Worm (Caenorhabditis elegans): ENCODE measurements around the gene sms-5.
"Not testable (repeated sequence)": the region's sequence is repeated elsewhere in the genome, so short reads cannot be mapped to it uniquely, and the experiment has no call there.

sms-5 gene

ce11 chrII:495124-495523, at the start of gene sms-5:
TSS of gene sms-5 (plus strand) at chrII:495424.
- TF ChIP-seq flt-1 (GFP tag; IDR thresholded peaks at IDR 0.05) (no peak), ztf-29 (GFP tag; IDR thresholded peaks at IDR 0.05) (no peak), cog-1 (tag; optimal IDR thresholded peaks at IDR 0.05) (no peak), med-1 (GFP tag; optimal IDR thresholded peaks at IDR 0.05; ENCODE audit: insufficient read depth) (no peak), T22C8.4 (GFP tag; IDR thresholded peaks at IDR 0.05) (no peak), ztf-23 (GFP tag; IDR thresholded peaks at IDR 0.05) (no peak), tab-1 (GFP tag; IDR thresholded peaks at IDR 0.05) (no peak), ref-1 (GFP tag; conservative IDR thresholded peaks at IDR 0.05) (no peak), klf-2 (GFP tag; conservative IDR thresholded peaks at IDR 0.05) (no peak)

DNA sequence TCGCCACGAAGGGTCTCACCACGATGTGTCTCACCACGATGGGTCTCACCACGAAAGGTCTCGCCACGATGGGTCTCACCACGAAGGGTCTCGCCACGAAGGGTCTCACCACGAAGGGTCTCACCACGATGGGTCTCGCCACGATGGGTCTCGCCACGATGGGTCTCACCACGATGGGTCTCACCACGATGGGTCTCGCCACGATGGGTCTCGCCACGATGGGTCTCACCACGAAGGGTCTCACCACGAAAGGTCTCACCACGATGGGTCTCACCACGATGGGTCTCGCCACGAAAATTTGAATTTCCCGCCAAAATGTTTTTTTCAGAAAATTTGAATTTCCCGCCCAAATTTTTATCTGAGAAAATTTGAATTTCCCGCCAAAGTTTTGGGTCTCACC, 43.1 kb upstream of the sms-5 start:
- 0 out of 2 replicates have a peak, but pooled peaks have one; percentile 33 for TF ChIP-seq flt-1 (GFP tag; IDR thresholded peaks at IDR 0.05)

- not testable (repeated sequence) for TF ChIP-seq cog-1 (tag; optimal IDR thresholded peaks at IDR 0.05); med-1 (GFP tag; optimal IDR thresholded peaks at IDR 0.05; ENCODE audit: insufficient read depth); klf-2 (GFP tag; conservative IDR thresholded peaks at IDR 0.05)
These were observed 40.6 kb upstream of the sms-5 start, which contains the start of gene W10D9.1 for ce11 chrII:454646-455045. TSS of gene W10D9.1 (plus strand) at chrII:454946.

DNA sequence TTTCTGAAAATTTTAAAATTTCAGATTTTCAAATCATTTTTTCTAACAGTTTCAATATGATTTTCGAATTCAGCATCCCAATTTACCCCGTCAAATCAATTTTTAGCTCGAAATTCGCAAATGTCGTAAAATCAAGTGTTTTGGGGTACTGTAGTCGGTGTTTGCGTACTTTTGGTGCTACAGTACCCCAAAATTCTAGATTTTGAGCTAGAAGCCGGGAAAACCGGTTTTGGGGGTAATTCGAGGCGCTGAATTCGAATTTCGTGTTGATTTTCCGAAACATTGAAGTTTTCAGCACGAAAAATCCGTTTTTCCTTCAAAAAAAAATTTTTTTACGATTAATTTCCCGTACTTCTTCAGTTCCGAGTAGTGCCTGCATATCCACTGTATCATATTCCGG, 38.9 kb upstream of the sms-5 start:
- TF ChIP-seq ztf-29 (GFP tag; IDR thresholded peaks at IDR 0.05) (no peak), ref-1 (GFP tag; conservative IDR thresholded peaks at IDR 0.05) (no peak), klf-2 (GFP tag; conservative IDR thresholded peaks at IDR 0.05) (no peak), T22C8.4 (GFP tag; IDR thresholded peaks at IDR 0.05) (no peak)

- TF ChIP-seq T22C8.4 (GFP tag; IDR thresholded peaks at IDR 0.05) (0 out of 2 replicates have a peak, but pooled peaks have one; percentile 9), flt-1 (GFP tag; IDR thresholded peaks at IDR 0.05) (no peak), ref-1 (GFP tag; conservative IDR thresholded peaks at IDR 0.05) (no peak), tab-1 (GFP tag; IDR thresholded peaks at IDR 0.05) (no peak)
These were observed 37.4 kb upstream of the sms-5 start, which contains the start of gene gvd-1 for ce11 chrII:457790-458189. TSS of gene gvd-1 (minus strand) at chrII:457890.

DNA sequence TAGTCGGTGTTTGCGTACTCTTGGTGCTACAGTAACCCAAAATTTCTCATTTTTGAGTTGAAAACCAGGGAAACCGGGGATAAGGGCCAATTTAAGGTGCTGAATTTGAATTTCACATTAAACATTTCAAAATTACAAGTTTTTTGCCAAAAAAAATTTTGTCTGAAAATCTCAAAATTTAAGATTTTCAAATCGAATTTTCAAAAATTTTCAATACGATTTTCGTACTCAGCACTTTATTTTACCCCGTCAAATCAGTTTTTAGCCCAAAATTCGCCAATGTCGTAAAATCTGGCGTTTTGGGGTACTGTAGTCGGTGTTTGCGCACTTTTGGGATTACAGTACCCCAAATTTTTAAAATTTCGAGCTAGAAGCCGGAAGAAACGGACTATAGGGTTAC, 34.4 kb upstream of the sms-5 start, which contains the start of gene W10D9.3:
W10D9.3 (minus strand) TSS at position 101 of the 400 bp plus-strand sequence.
- no peak for TF ChIP-seq cog-1 (tag; optimal IDR thresholded peaks at IDR 0.05)
- TF ChIP-seq flt-1 (GFP tag; IDR thresholded peaks at IDR 0.05) = no peak
- TF ChIP-seq tab-1 (GFP tag; IDR thresholded peaks at IDR 0.05) = no peak
- TF ChIP-seq med-1 (GFP tag; optimal IDR thresholded peaks at IDR 0.05; ENCODE audit: insufficient read depth) = no peak
- TF ChIP-seq ztf-29 (GFP tag; IDR thresholded peaks at IDR 0.05) = no peak
- TF ChIP-seq klf-2 (GFP tag; conservative IDR thresholded peaks at IDR 0.05) = no peak
- TF ChIP-seq ref-1 (GFP tag; conservative IDR thresholded peaks at IDR 0.05) = no peak
- no peak for TF ChIP-seq T22C8.4 (GFP tag; IDR thresholded peaks at IDR 0.05)
- no peak for TF ChIP-seq ztf-23 (GFP tag; IDR thresholded peaks at IDR 0.05)

- TF ChIP-seq ztf-23 (GFP tag; IDR thresholded peaks at IDR 0.05) = no peak
These were observed 33.9 kb upstream of the sms-5 start for ce11 chrII:461297-461696.

DNA sequence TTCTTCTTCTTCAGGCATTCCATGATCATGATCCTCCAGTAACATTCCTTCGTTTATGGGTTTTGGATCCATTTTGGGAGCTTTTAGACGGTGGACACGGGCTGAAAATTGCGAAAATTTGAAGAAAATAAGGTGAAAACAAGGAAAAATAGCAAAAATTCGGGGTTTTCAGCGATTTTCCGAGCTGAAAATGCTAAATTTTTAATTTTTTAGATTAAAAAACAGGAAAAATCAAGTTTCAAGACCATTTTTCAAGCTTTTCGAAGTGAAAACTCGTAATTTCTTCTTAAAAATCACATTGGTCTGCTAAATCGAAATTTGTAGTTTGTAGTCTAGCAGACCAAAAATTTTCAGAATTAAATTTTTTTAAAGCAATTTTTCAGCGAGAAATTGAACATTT, 28.0 kb upstream of the sms-5 start, which contains the start of gene nfyb-1:
nfyb-1 (minus strand) TSS at position 101 of the 400 bp plus-strand sequence.
- no peak for TF ChIP-seq tab-1 (GFP tag; IDR thresholded peaks at IDR 0.05)
- TF ChIP-seq klf-2 (GFP tag; conservative IDR thresholded peaks at IDR 0.05) = no peak

DNA sequence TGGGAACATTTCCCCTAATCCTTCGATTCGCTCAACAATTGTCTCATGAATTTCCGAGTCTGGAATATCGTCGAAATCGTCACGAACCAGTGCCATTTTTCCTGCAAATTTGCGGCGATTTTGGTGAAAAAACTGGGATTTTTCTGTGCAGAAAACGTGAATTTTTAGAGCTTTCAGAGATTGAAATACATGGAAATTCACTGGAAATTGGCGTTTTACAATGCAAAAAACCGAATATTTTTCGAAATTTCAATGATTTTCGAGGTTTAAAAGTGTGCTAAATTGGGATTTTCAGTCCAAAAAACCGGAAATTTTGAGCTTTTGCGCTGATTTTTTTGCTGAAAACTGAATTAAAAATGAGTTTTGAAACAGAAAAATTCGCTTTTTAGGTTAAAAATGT, 24.8 kb upstream of the sms-5 start, which contains the start of gene tomm-22:
tomm-22 (minus strand) TSS at position 101 of the 400 bp plus-strand sequence.
- TF ChIP-seq flt-1 (GFP tag; IDR thresholded peaks at IDR 0.05) (no peak), ztf-29 (GFP tag; IDR thresholded peaks at IDR 0.05) (no peak), tab-1 (GFP tag; IDR thresholded peaks at IDR 0.05) (no peak), med-1 (GFP tag; optimal IDR thresholded peaks at IDR 0.05; ENCODE audit: insufficient read depth) (no peak), klf-2 (GFP tag; conservative IDR thresholded peaks at IDR 0.05) (no peak), cog-1 (tag; optimal IDR thresholded peaks at IDR 0.05) (no peak), ztf-23 (GFP tag; IDR thresholded peaks at IDR 0.05) (no peak), ref-1 (GFP tag; conservative IDR thresholded peaks at IDR 0.05) (no peak), T22C8.4 (GFP tag; IDR thresholded peaks at IDR 0.05) (no peak)

DNA sequence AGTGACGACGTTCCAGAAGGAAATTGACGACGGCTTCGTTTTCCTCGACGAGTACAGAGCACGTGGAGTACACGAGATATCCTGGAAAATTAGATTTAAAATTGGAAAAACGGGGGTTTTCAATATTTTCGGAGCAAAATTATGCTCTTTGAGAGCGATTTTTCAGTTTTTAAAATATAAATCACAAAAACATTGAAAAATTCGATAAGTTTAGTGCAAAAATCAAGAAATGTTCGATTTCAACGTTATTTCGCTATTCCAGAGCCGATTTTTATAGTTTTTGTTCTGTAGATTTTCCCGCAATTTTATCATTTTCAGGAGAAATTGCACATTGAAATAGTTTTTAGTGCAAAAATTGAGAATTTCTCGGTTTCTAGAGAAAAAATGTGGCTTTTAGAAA, 22.0 kb upstream of the sms-5 start, which contains the start of gene W07E6.5:
W07E6.5 (plus strand) TSS at position 301 of the 400 bp plus-strand sequence.
- TF ChIP-seq T22C8.4 (GFP tag; IDR thresholded peaks at IDR 0.05) = no peak
- TF ChIP-seq flt-1 (GFP tag; IDR thresholded peaks at IDR 0.05) = no peak
- TF ChIP-seq med-1 (GFP tag; optimal IDR thresholded peaks at IDR 0.05; ENCODE audit: insufficient read depth) = no peak
- TF ChIP-seq ztf-29 (GFP tag; IDR thresholded peaks at IDR 0.05) = no peak
- no peak for TF ChIP-seq klf-2 (GFP tag; conservative IDR thresholded peaks at IDR 0.05)
- no peak for TF ChIP-seq ref-1 (GFP tag; conservative IDR thresholded peaks at IDR 0.05)
- no peak for TF ChIP-seq ztf-23 (GFP tag; IDR thresholded peaks at IDR 0.05)
- TF ChIP-seq tab-1 (GFP tag; IDR thresholded peaks at IDR 0.05) = no peak
- no peak for TF ChIP-seq cog-1 (tag; optimal IDR thresholded peaks at IDR 0.05)

ce11 chrII:475312-475711, 19.9 kb upstream of the sms-5 start:
- TF ChIP-seq ref-1 (GFP tag; conservative IDR thresholded peaks at IDR 0.05) (no peak), klf-2 (GFP tag; conservative IDR thresholded peaks at IDR 0.05) (no peak), T22C8.4 (GFP tag; IDR thresholded peaks at IDR 0.05) (no peak), cog-1 (tag; optimal IDR thresholded peaks at IDR 0.05) (no peak), flt-1 (GFP tag; IDR thresholded peaks at IDR 0.05) (no peak), ztf-29 (GFP tag; IDR thresholded peaks at IDR 0.05) (no peak)
